Fruit fly (Drosophila melanogaster): ENCODE results near the gene Strip.

- TF ChIP-seq CG8478 (optimal IDR thresholded peaks at IDR 0.05) = no peak
- TF ChIP-seq pan (optimal IDR thresholded peaks at IDR 0.05) = no peak
- no peak for TF ChIP-seq usp (GFP tag; optimal IDR thresholded peaks at IDR 0.05)
- no peak for TF ChIP-seq Dll (optimal IDR thresholded peaks at IDR 0.05)
- TF ChIP-seq psq (optimal IDR thresholded peaks at IDR 0.05) = no peak
- no peak for TF ChIP-seq EcR (GFP tag; optimal IDR thresholded peaks at IDR 0.05)
Measured at dm6 chr3L:3334784-3335183, 6.1 kb upstream of the Strip start, which contains the start of gene CG14969.

All from whole organism.